Worm (Caenorhabditis elegans) whole organism, early embryonic: ENCODE measurements around the gene phat-4.

ENCODE experiments used
- B0310.2 ChIP-seq: sonication (generic microtip); optimal IDR thresholded peaks from 2 replicates; lab custom pipeline; 2016; ENCODE audit warnings: mild to moderate bottlenecking, missing genetic modification characterization, missing compliant biosample characterization
- ama-1 ChIP-seq: fragments of 150-350 bp; optimal IDR thresholded peaks from 2 replicates; lab custom pipeline; 2014
- ceh-36 ChIP-seq: sonication (generic microtip); optimal IDR thresholded peaks from 2 replicates; lab custom pipeline; 2016; ENCODE audit warnings: missing genetic modification characterization, inconsistent platforms, missing compliant biosample characterization
- pes-1 ChIP-seq: fragments of 200-800 bp; sonication (Bioruptor generic); IDR thresholded peaks from 2 replicates; pipeline ENCODE4 v1.3.6; 2022; ENCODE audit warnings: missing genetic modification reagents, missing genetic modification characterization, missing compliant biosample characterization
- scrt-1 ChIP-seq: fragments of 200-800 bp; sonication (Bioruptor generic); IDR thresholded peaks from 2 replicates; pipeline ENCODE4 v1.3.6; 2022; ENCODE audit warnings: missing genetic modification characterization, missing compliant biosample characterization
- sea-1 ChIP-seq: fragments of 200-800 bp; sonication (Bioruptor generic); conservative IDR thresholded peaks from 2 replicates; pipeline ENCODE4 v1.3.6; 2022; ENCODE audit warnings: missing genetic modification characterization, missing compliant biosample characterization
- tra-4 ChIP-seq: sonication (generic microtip); optimal IDR thresholded peaks from 2 replicates; lab custom pipeline; 2017; ENCODE audit warnings: missing genetic modification characterization, missing compliant biosample characterization

- TF ChIP-seq sea-1 (GFP tag; lab: Robert Waterston, UW) (no peak), ama-1 (lab: Kevin White, UChicago) (no peak), scrt-1 (GFP tag; lab: Robert Waterston, UW) (no peak), pes-1 (GFP tag; lab: Robert Waterston, UW) (no peak), B0310.2 (no peak), ceh-36 (tag; lab: Kevin White, UChicago) (no peak), tra-4 (tag; lab: Kevin White, UChicago) (no peak)
Measured at ce11 chrV:4109873-4110272, 19.8 kb upstream of the phat-4 start, which contains the start of gene clc-18.
